Fruit fly (Drosophila melanogaster) whole organism, adult: ENCODE data around the gene TwdlE.

Experiments
- CG11617 ChIP-seq: fragments of 200-800 bp; sonication (Bioruptor generic); optimal IDR thresholded peaks from 2 replicates; lab custom pipeline; 2017; ENCODE audit warnings: mild to moderate bottlenecking, missing biosample characterization, missing genetic modification reagents, missing genetic modification characterization
- CG33017 ChIP-seq: fragments of 200-800 bp; sonication (Bioruptor generic); optimal IDR thresholded peaks from 2 replicates; lab custom pipeline; 2018; ENCODE audit warnings: missing biosample characterization, mild to moderate bottlenecking, missing genetic modification characterization, moderate library complexity
- Crg-1 ChIP-seq: fragments of 200-800 bp; sonication (Bioruptor generic); optimal IDR thresholded peaks from 2 replicates; lab custom pipeline; 2016; ENCODE audit warnings: missing biosample characterization, missing genetic modification characterization
- Mnt ChIP-seq: fragments of 200-800 bp; sonication (Bioruptor generic); optimal IDR thresholded peaks from 2 replicates; lab custom pipeline; 2016; ENCODE audit warnings: missing biosample characterization, mild to moderate bottlenecking, missing genetic modification characterization

dm6 chr2L:7897245-7897644 is 36.6 kb upstream of the TwdlE start:
- TF ChIP-seq CG11617 (no peak), CG33017 (no peak), Crg-1 (no peak), Mnt (GFP tag; lab: Kevin White, UChicago) (no peak)
